Worm (Caenorhabditis elegans): ENCODE results near the gene Y43F8B.2.

Gene Y43F8B.2

DNA sequence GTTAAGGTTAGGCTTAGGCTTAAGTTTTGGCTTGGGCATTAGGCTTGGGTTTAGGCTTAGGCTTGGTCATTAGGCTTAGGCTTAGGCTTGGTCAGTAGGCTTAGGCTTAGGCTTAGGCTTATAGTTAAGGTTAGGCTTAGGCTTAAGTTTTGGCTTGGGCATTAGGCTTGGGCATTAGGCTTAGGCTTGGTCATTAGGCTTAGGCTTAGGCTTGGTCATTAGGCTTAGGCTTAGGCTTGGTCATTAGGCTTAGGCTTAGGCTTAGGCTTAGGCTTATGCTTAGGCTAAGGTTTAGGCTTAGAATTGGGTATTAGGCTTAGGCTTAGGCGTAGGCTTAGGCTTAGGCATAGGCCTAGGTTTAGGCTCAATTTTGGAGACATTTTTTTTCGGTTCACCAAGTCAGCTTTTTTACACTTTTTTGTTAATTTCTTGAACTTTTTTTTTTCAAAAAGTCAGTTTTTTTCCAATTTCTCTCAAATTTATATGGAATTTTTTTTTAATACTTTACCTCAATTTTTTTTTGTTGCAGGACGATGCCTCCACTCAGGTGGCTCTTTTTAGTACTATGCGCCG is 30.2 kb downstream of the Y43F8B.2 start, which contains the start of gene Y43F8B.3:
Y43F8B.3 (plus strand) TSS at position 523 of the 573 bp plus-strand sequence.
- TF ChIP-seq ceh-82 (tag; optimal IDR thresholded peaks at IDR 0.05) (no peak), daf-12 (tag; optimal IDR thresholded peaks at IDR 0.05) (no peak), lin-39 (tag; optimal IDR thresholded peaks at IDR 0.05) (no peak), nhr-76 (tag; optimal IDR thresholded peaks at IDR 0.05) (no peak), unc-39 (tag; optimal IDR thresholded peaks at IDR 0.05) (no peak), fkh-10 (GFP tag; optimal IDR thresholded peaks at IDR 0.05) (no peak), nhr-67 (tag; optimal IDR thresholded peaks at IDR 0.05) (no peak), nhr-43 (tag; optimal IDR thresholded peaks at IDR 0.05; ENCODE audit: poor library complexity, severe bottlenecking) (no peak), jun-1 (tag; optimal IDR thresholded peaks at IDR 0.05) (no peak), mdl-1 (tag; optimal IDR thresholded peaks at IDR 0.05) (no peak), ceh-28 (tag; optimal IDR thresholded peaks at IDR 0.05) (no peak), nhr-12 (tag; optimal IDR thresholded peaks at IDR 0.05) (no peak), elt-2 (tag; optimal IDR thresholded peaks at IDR 0.05) (no peak), ZK546.5 (tag; optimal IDR thresholded peaks at IDR 0.05) (no peak), nhr-237 (tag; optimal IDR thresholded peaks at IDR 0.05) (no peak), unc-62 (GFP tag; optimal IDR thresholded peaks at IDR 0.05) (no peak), ama-1 (optimal IDR thresholded peaks at IDR 0.05) (no peak), hmg-11 (tag; optimal IDR thresholded peaks at IDR 0.05) (no peak), aly-2 (tag; optimal IDR thresholded peaks at IDR 0.05) (no peak)

DNA sequence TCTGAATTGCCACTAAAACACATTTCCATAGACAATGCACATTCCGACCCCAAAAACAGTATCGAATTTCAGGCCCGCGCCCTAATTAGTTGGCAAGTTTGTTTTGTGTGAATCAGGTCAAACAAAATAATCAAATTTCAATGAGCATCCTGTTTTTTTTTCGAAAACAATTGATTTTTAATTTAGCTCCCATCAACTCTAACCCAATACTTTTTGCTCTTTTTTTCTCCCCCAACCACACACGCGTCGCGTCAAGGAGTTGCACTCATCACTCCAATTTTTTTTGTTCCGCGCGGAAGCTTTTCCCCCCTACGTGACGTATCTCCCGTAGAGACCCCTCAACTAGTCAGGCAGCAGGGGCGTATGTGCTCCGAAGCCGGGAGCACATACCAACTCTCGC is 31.5 kb downstream of the Y43F8B.2 start:
- no peak for TF ChIP-seq jun-1 (tag; optimal IDR thresholded peaks at IDR 0.05)
- no peak for TF ChIP-seq nhr-67 (tag; optimal IDR thresholded peaks at IDR 0.05)
- no peak for TF ChIP-seq pha-4 (tag; optimal IDR thresholded peaks at IDR 0.05)
- TF ChIP-seq nfya-1 (tag; optimal IDR thresholded peaks at IDR 0.05; ENCODE audit: insufficient read depth), result no peak

ce11 chrV:19497087-19497486 is 35.8 kb downstream of the Y43F8B.2 start:
- TF ChIP-seq mml-1 (tag; optimal IDR thresholded peaks at IDR 0.05), result no peak
- no peak for TF ChIP-seq lin-15B (tag; optimal IDR thresholded peaks at IDR 0.05)
- TF ChIP-seq zag-1 (tag; optimal IDR thresholded peaks at IDR 0.05), result no peak

DNA sequence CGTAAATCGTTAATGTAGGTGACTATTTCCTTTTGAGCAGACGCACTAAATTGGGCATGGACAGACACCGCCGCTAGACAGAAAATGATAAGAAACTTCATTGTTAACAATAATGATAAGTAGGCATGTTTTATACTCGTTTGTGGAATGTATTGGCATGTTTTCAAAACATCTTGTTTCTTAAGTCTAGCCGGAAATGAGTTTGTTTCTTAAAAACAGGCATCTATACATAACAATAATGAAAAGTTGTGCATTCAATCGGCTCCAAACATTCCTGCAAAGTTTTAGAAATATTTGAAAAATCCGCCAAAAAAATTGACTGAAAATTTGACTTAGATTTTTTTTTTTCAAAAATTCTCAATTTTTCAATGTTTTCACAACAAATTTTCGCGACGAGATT is 37.3 kb downstream of the Y43F8B.2 start, which contains the start of gene scl-21:
scl-21 (minus strand) TSS at position 101 of the 400 bp plus-strand sequence.
- TF ChIP-seq mml-1 (tag; optimal IDR thresholded peaks at IDR 0.05) (no peak), unc-62 (GFP tag; optimal IDR thresholded peaks at IDR 0.05) (no peak), eor-1 (tag; optimal IDR thresholded peaks at IDR 0.05) (no peak), elt-2 (tag; optimal IDR thresholded peaks at IDR 0.05) (no peak), elt-3 (tag; optimal IDR thresholded peaks at IDR 0.05) (no peak), egl-27 (tag; optimal IDR thresholded peaks at IDR 0.05) (no peak), nhr-28 (tag; optimal IDR thresholded peaks at IDR 0.05) (no peak), nhr-23 (tag; optimal IDR thresholded peaks at IDR 0.05) (no peak), nhr-11 (tag; optimal IDR thresholded peaks at IDR 0.05) (no peak), unc-39 (tag; optimal IDR thresholded peaks at IDR 0.05) (no peak), hmg-11 (tag; optimal IDR thresholded peaks at IDR 0.05) (no peak), ZK546.5 (tag; optimal IDR thresholded peaks at IDR 0.05) (no peak), fkh-2 (tag; optimal IDR thresholded peaks at IDR 0.05) (no peak), ama-1 (optimal IDR thresholded peaks at IDR 0.05) (no peak), elt-1 (tag; optimal IDR thresholded peaks at IDR 0.05) (no peak), snpc-4 (tag; optimal IDR thresholded peaks at IDR 0.05) (no peak), daf-12 (tag; optimal IDR thresholded peaks at IDR 0.05) (no peak)

ce11 chrV:19495145-19495544 is 37.8 kb downstream of the Y43F8B.2 start:
- TF ChIP-seq ceh-28 (tag; optimal IDR thresholded peaks at IDR 0.05), result no peak
- TF ChIP-seq nhr-43 (tag; optimal IDR thresholded peaks at IDR 0.05; ENCODE audit: poor library complexity, severe bottlenecking), result no peak
- no peak for TF ChIP-seq eor-1 (tag; optimal IDR thresholded peaks at IDR 0.05)
- no peak for TF ChIP-seq elt-2 (tag; optimal IDR thresholded peaks at IDR 0.05)
- TF ChIP-seq pha-4 (tag; optimal IDR thresholded peaks at IDR 0.05), result no peak
- TF ChIP-seq skn-1 (tag; optimal IDR thresholded peaks at IDR 0.05), result no peak
- no peak for TF ChIP-seq fkh-2 (tag; optimal IDR thresholded peaks at IDR 0.05)
- TF ChIP-seq nhr-77 (tag; optimal IDR thresholded peaks at IDR 0.05), result no peak
- TF ChIP-seq zag-1 (tag; optimal IDR thresholded peaks at IDR 0.05), result no peak
- no peak for TF ChIP-seq nhr-76 (tag; optimal IDR thresholded peaks at IDR 0.05)

All from whole organism, L3 larva.